Fruit fly (Drosophila melanogaster) whole organism, prepupa: ENCODE data around the gene CG31231.

Source experiments
- Ets21C ChIP-seq: fragments of 200-800 bp; sonication (Bioruptor generic); optimal IDR thresholded peaks from 3 replicates; lab custom pipeline; 2016; ENCODE audit warnings: missing biosample characterization, missing genetic modification characterization
- Sox15 ChIP-seq: fragments of 200-800 bp; sonication (Bioruptor generic); optimal IDR thresholded peaks from 3 replicates; lab custom pipeline; 2016; ENCODE audit warnings: missing biosample characterization, missing genetic modification characterization
- pdm3 ChIP-seq: fragments of 200-800 bp; sonication (Bioruptor generic); optimal IDR thresholded peaks from 3 replicates; lab custom pipeline; 2016; ENCODE audit warnings: missing biosample characterization, missing genetic modification characterization

- TF ChIP-seq Ets21C (GFP tag; lab: Kevin White, UChicago), result no peak
- no peak for TF ChIP-seq pdm3 (GFP tag; lab: Kevin White, UChicago)
- TF ChIP-seq Sox15, result no peak
Observed at dm6 chr3R:18669152-18669551, 4.0 kb downstream of the CG31231 start, which contains the start of gene CG7702.
